Worm (Caenorhabditis elegans) whole organism, L4 larva: ENCODE measurements around the gene btb-19.
"Not testable (repeated sequence)": the region's sequence is repeated elsewhere in the genome, so short reads cannot be mapped to it uniquely, and the experiment has no call there.

Source experiments
- jun-1 ChIP-seq: fragments of 150-350 bp; optimal IDR thresholded peaks from 2 replicates; lab custom pipeline; 2014; ENCODE audit warnings: missing biosample characterization, missing genetic modification reagents, missing genetic modification characterization
- nhr-28 ChIP-seq: fragments of 150-350 bp; optimal IDR thresholded peaks from 2 replicates; lab custom pipeline; 2014; ENCODE audit warnings: missing biosample characterization, missing genetic modification characterization
- pha-4 ChIP-seq, 2 experiments: fragments of 150-350 bp in 1 of 2; fragments of 200-800 bp in 1 of 2; sonication (Bioruptor generic) in 1 of 2; IDR thresholded peaks in 1 of 2; optimal IDR thresholded peaks in 1 of 2; 2 replicates each; pipeline versions ENCODE4 v1.3.6 to Lab custom; 2014 to 2022; ENCODE audit warnings: missing genetic modification characterization in 2 of 2, missing genetic modification reagents in 2 of 2, missing biosample characterization in 1 of 2, missing compliant biosample characterization in 1 of 2
- snpc-1.2 ChIP-seq: fragments of 200-800 bp; sonication (Bioruptor generic); IDR thresholded peaks from 2 replicates; pipeline ENCODE4 v1.3.6; 2022; ENCODE audit warnings: missing genetic modification reagents, missing genetic modification characterization, missing compliant biosample characterization

ce11 chrII:14563766-14564370 lies 41.9 kb upstream of the btb-19 start:
- not testable (repeated sequence) for TF ChIP-seq pha-4 (GFP tag; IDR thresholded peaks at IDR 0.05; lab: Robert Waterston, UW); pha-4 (tag; optimal IDR thresholded peaks at IDR 0.05; lab: Kevin White, UChicago); nhr-28 (tag; lab: Kevin White, UChicago); jun-1 (tag; lab: Kevin White, UChicago); snpc-1.2 (GFP tag; lab: Robert Waterston, UW)
